Worm (Caenorhabditis elegans) whole organism, L4/young adult: ENCODE measurements around the gene egl-1.

ENCODE experiments used
- dao-5 ChIP-seq: sonication (generic microtip); optimal IDR thresholded peaks from 2 replicates; lab custom pipeline; 2016; ENCODE audit warnings: missing genotype, missing genetic modification characterization, moderate library complexity, missing compliant biosample characterization
- him-1 ChIP-seq: sonication (generic microtip); optimal IDR thresholded peaks from 2 replicates; lab custom pipeline; 2016; ENCODE audit warnings: missing genotype, missing genetic modification reagents, missing genetic modification characterization, missing compliant biosample characterization

DNA sequence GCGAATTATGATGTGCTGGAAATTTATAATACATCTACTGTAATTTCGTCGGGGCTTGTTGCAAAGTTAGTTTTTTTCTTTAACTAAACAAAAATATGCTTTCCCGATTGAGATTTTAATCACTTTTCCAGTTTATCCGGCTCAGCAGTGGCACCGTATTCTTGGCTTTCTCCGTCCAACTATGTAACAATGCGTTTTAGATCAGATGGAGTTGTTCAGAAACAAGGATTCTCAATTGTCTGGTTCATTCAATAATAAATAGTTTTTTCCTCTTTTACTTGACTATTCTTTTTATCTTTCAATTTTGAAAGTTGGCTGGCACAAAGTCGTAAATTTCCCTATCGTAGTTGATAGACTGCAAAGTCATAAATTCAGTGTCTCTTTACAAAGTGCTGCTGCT is 41.9 kb upstream of the egl-1 start, which contains the start of gene clec-56:
- TF ChIP-seq him-1 (tag; lab: Kevin White, UChicago) (no peak), dao-5 (tag; lab: Kevin White, UChicago) (no peak)
